Fruit fly (Drosophila melanogaster) S2 (cell line): ENCODE data around the gene CG18549.

ENCODE experiments used
- CG8478 ChIP-seq: fragments of >200 bp; optimal IDR thresholded peaks from 2 replicates; lab custom pipeline; 2018
- CTCF ChIP-seq, 2 experiments: fragments of >200 bp; optimal IDR thresholded peaks; 2 replicates each; lab custom pipeline; 2018

The CG18549 gene

dm6 chr3R:12429120-12429610 lies 19.9 kb upstream of the CG18549 start, which contains the start of the genes CG5641 and CG5245:
Gene CG5641, minus strand, starts transcription at chr3R:12429282.
Gene CG5245, plus strand, starts transcription at chr3R:12429560.
- TF ChIP-seq CG8478, result no peak
- no peak for TF ChIP-seq CTCF (optimal IDR thresholded peaks at IDR 0.05; lab: Kevin White, UChicago)

- no peak for TF ChIP-seq CTCF (optimal IDR thresholded peaks at IDR 0.05; lab: Kevin White, UChicago)
- no peak for TF ChIP-seq CG8478
These were observed 18.0 kb upstream of the CG18549 start, which contains the start of gene Prosalpha2 for dm6 chr3R:12431030-12431489. Gene Prosalpha2, plus strand, starts transcription at chr3R:12431321.

DNA sequence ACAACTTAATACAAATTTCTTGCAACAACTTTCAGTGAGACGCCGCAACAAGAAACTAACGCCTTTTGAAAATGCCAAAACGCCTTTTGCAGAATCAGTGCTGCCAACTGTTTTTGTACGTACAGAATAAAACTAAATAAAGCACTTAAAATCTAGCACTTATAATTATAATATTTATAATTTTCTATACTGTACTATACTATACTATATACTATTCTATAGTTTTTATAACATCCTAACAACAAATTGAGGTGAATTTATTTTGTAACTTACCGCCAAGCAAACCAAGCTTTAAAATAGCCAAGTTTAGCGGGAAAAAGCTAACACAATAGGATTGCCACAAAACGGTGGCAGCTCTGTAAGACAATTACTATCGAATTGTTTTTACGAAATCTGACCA lies 15.3 kb upstream of the CG18549 start, which contains the start of the genes Aos1 and Srlp:
Aos1 (minus strand) TSS at position 59 of the 400 bp plus-strand sequence.
Srlp (plus strand) TSS at position 335 of the 400 bp plus-strand sequence.
- TF ChIP-seq CTCF (optimal IDR thresholded peaks at IDR 0.05; lab: Kevin White, UChicago) (no peak), CG8478 (no peak)

DNA sequence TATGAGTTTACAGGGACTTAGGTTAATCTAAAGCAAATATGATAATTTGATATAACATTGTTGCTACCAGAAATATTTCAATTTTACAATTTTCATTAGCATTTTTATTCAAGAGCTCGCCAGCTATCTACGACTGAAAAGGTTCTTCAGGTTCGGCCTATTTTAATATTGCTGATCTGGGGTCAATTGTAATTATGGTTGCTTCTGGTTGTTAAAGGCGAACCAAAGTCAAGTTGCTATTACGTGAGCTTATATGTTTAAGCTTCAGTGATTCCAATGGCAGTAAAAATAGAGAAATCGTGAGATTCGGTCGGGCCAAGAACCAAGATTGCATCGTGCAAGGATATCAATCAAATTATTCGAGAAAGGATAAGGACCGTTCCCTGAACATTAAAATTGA lies 13.1 kb upstream of the CG18549 start, which contains the start of gene Desat2:
Desat2 (plus strand) TSS at position 301 of the 400 bp plus-strand sequence.
- TF ChIP-seq CTCF (optimal IDR thresholded peaks at IDR 0.05; lab: Kevin White, UChicago), result no peak
- no peak for TF ChIP-seq CG8478

dm6 chr3R:12439039-12439400 lies 10.1 kb upstream of the CG18549 start, which contains the start of the genes CG17207 and CG46427:
Gene CG17207, minus strand, starts transcription at chr3R:12439139.
Gene CG46427, minus strand, starts transcription at chr3R:12439139.
- TF ChIP-seq CG8478 (no peak), CTCF (optimal IDR thresholded peaks at IDR 0.05; lab: Kevin White, UChicago) (no peak)

DNA sequence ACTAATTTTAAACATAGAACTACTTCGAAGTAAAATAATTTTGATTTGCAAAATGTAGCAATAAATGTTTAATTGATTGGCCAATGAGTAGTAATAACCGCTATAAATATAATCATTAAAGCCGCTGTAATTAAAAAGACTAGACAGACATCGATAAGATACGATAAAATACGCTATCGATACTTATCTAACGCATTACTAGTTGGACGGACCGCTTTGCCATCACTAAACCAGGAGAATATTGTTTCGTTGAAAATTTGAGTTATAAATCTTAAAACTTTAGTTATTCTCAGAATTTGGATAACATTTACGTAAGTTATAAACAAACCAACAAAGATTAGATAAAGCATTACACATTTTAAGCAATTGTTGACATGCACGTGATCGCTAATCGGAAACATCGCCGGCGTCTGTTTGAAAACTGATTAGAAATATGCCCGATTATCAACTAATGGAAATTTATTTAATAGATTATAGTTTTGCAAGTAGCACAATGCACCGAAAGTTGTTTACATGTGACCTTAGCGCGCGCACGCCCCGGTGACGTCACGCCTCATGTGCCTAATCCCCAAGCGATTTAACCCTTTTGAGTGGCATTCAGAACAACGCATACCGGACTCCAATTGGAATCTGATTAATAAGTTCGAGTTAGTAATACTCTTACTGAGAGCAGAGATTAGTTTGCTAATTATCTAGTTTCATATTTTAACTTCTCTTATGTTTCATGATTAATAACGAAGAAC lies 9.5 kb upstream of the CG18549 start, which contains the start of gene Desat1:
Desat1 (plus strand) TSS at position 200 of the 743 bp plus-strand sequence.
- TF ChIP-seq CTCF (optimal IDR thresholded peaks at IDR 0.05; lab: Kevin White, UChicago) (peak in 1 of 2 experiments; percentile 5), CG8478 (no peak)

- TF ChIP-seq CTCF (optimal IDR thresholded peaks at IDR 0.05; lab: Kevin White, UChicago), result no peak
- no peak for TF ChIP-seq CG8478
These were observed 8.0 kb upstream of the CG18549 start for dm6 chr3R:12441008-12441606.

- TF ChIP-seq CG8478 (no peak), CTCF (optimal IDR thresholded peaks at IDR 0.05; lab: Kevin White, UChicago) (no peak)
These were observed 6.2 kb upstream of the CG18549 start for dm6 chr3R:12442601-12443533.

DNA sequence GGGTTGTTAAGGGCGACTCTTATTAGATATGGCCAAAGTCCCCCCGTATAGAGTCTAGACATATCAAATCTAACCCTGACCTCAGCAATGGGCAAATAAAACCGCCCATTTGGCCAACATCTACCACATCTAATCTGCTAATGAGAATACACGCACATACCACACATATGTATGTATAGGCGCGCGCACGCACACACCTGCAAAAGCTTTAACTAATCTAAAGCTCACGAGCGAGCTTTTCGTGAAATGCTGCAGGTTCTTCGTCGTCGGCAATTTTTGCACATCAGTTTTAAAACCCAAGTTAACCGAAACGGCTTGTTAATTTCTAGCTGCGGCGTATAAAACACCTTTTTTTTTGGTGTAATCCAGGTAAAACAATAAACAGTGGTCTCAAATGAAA lies 5.3 kb upstream of the CG18549 start:
- TF ChIP-seq CG8478 (no peak), CTCF (optimal IDR thresholded peaks at IDR 0.05; lab: Kevin White, UChicago) (no peak)

DNA sequence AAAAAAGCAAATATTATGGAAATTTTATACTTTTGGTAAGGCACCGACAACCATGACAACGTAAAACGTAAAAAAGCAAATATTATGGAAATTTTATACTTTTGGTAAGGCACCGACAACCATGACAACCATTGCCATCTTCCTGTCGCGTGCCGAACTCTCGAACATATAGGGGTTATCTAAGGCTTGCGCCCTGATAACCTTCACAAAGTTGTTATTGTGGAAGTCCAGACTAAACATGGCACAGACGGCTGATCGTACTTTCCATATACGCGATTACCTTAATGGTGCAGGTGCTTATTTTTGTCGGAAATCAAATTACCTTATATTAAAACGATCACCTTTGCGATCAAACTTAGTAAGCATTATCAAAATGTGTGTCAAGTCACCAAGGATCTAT lies 3.6 kb upstream of the CG18549 start:
- TF ChIP-seq CTCF (optimal IDR thresholded peaks at IDR 0.05; lab: Kevin White, UChicago), result no peak
- TF ChIP-seq CG8478, result no peak

DNA sequence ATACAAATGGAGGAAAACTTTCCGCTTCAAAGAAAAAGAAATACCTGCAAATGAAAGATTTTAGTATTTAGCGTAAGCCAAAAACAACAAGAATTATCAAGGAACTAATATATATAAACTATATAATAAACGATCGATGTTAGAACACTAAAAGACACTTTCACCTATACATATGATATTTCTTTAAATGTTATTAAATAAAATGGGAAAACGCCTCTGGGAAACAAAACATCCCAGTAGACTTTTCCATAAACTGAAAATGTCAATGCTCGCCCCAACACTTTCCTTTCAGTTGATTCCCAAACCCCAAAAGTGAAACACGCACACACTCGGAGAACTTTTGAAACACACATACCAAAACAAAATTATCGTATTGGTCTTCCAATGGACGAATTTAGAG lies 1.7 kb upstream of the CG18549 start, which contains the start of gene vrs:
vrs (plus strand) TSS at position 301 of the 400 bp plus-strand sequence.
- TF ChIP-seq CG8478, result no peak
- TF ChIP-seq CTCF (optimal IDR thresholded peaks at IDR 0.05; lab: Kevin White, UChicago), result no peak

- no peak for TF ChIP-seq CTCF (optimal IDR thresholded peaks at IDR 0.05; lab: Kevin White, UChicago)
- TF ChIP-seq CG8478, result no peak
These were observed 752 bp upstream of the CG18549 start for dm6 chr3R:12448344-12448743.

dm6 chr3R:12449617-12450242 lies 634 bp downstream of the CG18549 start:
- TF ChIP-seq CG8478, result no peak
- TF ChIP-seq CTCF (optimal IDR thresholded peaks at IDR 0.05; lab: Kevin White, UChicago), result no peak

DNA sequence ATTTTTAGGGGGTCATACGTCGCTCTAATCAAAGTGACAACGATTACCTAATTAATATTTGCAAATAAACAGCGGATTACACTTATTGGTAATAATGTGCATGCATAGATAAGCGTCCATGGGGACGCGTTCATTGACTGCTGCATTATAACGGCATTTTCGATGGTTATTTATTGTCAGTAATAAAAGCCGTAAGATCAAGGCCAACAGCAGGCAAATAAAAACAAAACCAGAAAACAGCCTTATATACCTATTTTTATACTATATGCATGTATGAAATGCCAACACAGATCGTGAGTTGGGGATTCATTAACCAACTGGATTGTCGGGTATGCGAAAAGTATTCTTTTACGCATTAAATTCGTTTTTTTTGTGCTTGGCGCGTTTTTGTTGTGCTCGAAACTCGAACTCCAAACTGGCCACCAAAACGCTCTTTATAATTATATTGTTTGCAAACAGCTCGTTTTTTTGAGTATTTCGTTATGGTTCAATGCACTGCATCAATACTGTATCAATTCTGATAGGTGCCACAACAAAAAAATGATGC lies 1.7 kb downstream of the CG18549 start:
- TF ChIP-seq CTCF (optimal IDR thresholded peaks at IDR 0.05; lab: Kevin White, UChicago) (no peak), CG8478 (no peak)
